Fruit fly (Drosophila melanogaster): Measurements from ENCODE around the gene msl-1.

The msl-1 gene

dm6 chr2L:18732760-18733530, 44.3 kb upstream of the msl-1 start (continued):
- TF ChIP-seq CG13287 (GFP tag; IDR thresholded peaks at IDR 0.05; ENCODE audit: partially characterized antibody) (peak; percentile 26), CG33213 (GFP tag; optimal IDR thresholded peaks at IDR 0.05) (no peak), dmrt11E (tag; optimal IDR thresholded peaks at IDR 0.05) (peak; percentile 24), Bgb (GFP tag; IDR thresholded peaks at IDR 0.05; ENCODE audit: partially characterized antibody) (peak; percentile 36; the same call in 1 of the 2 replicates), lilli (GFP tag; optimal IDR thresholded peaks at IDR 0.05) (no peak), nom (GFP tag; optimal IDR thresholded peaks at IDR 0.05) (peak; percentile 25), CG11560 (tag; IDR thresholded peaks at IDR 0.05) (no peak), CG7839 (tag; optimal IDR thresholded peaks at IDR 0.05) (no peak), Hr3 (GFP tag; optimal IDR thresholded peaks at IDR 0.05) (no peak), CG32767 (GFP tag; IDR thresholded peaks at IDR 0.05) (no peak), gcm (GFP tag; optimal IDR thresholded peaks at IDR 0.05) (peak; percentile 17), emc (GFP tag; optimal IDR thresholded peaks at IDR 0.05) (no peak), chinmo (GFP tag; IDR thresholded peaks at IDR 0.05; ENCODE audit: partially characterized antibody) (peak; percentile 97), pum (GFP tag; optimal IDR thresholded peaks at IDR 0.05) (no peak), ci (GFP tag; IDR thresholded peaks at IDR 0.05) (0 out of 3 replicates have a peak, but pooled peaks have one; percentile 46), CG12769 (tag; optimal IDR thresholded peaks at IDR 0.05) (peak; percentile 24), vvl (GFP tag; IDR thresholded peaks at IDR 0.05) (0 out of 2 replicates have a peak, but pooled peaks have one; percentile 17), CG2202 (tag; optimal IDR thresholded peaks at IDR 0.05) (no peak), CG6791 (GFP tag; IDR thresholded peaks at IDR 0.05; ENCODE audit: partially characterized antibody) (0 out of 3 replicates have a peak, but pooled peaks have one; percentile 18), ara (GFP tag; IDR thresholded peaks at IDR 0.05) (0 out of 2 replicates have a peak, but pooled peaks have one; percentile 5), CG2712 (tag; optimal IDR thresholded peaks at IDR 0.05) (peak; percentile 14), Stat92E (GFP tag; optimal IDR thresholded peaks at IDR 0.05) (no peak), sens (GFP tag) (peak; percentile 77), ATbp (GFP tag; optimal IDR thresholded peaks at IDR 0.05) (no peak), hb (GFP tag; IDR thresholded peaks at IDR 0.05; ENCODE audit: partially characterized antibody) (no peak), sd (tag; optimal IDR thresholded peaks at IDR 0.05) (peak; percentile 88), CG3281 (GFP tag; optimal IDR thresholded peaks at IDR 0.05) (no peak), gem (tag; optimal IDR thresholded peaks at IDR 0.05) (peak; percentile 17), CG2199 (GFP tag; IDR thresholded peaks at IDR 0.05) (peak; percentile 86; the same call in 2 of the 3 replicates), CG30431 (GFP tag; optimal IDR thresholded peaks at IDR 0.05) (no peak), CG10959 (GFP tag; IDR thresholded peaks at IDR 0.05) (no peak), Med (GFP tag) (peak; percentile 54), Nf-YC (tag; optimal IDR thresholded peaks at IDR 0.05) (peak; percentile 57), HLHmδ (GFP tag; optimal IDR thresholded peaks at IDR 0.05) (peak; percentile 37), chm (GFP tag; IDR thresholded peaks at IDR 0.05) (peak; percentile 47)

DNA sequence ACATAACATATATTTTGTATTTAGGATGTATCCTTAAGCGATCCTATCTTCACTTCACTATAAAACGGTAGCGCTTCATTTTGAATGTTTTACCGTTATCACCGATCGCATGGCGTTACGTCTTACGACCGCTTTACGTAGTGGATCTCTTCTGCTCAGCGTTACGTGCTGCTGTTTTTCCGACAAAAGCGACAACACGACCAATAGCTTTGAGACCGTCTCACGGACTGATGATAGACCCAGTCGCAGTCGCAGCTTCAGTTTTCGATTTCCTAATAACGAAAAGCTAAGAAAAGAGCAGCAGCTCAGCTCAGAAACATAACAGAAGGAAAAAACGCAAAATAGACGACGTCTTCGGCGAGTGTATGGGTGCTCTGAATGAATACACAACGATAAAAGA, 43.7 kb upstream of the msl-1 start, which contains the start of gene CG10348:
Gene CG10348, minus strand, starts transcription at position 234 of the 400 bp plus-strand sequence.
- TF ChIP-seq Abd-B (GFP tag; optimal IDR thresholded peaks at IDR 0.05) (no peak), CG18262 (tag; optimal IDR thresholded peaks at IDR 0.05) (no peak), CG15011 (GFP tag; optimal IDR thresholded peaks at IDR 0.05) (no peak), zf30C (GFP tag; optimal IDR thresholded peaks at IDR 0.05) (peak; percentile 43), Jarid2 (GFP tag; optimal IDR thresholded peaks at IDR 0.05) (peak; percentile 55), CrebB (tag; optimal IDR thresholded peaks at IDR 0.05) (no peak), CG17361 (GFP tag; IDR thresholded peaks at IDR 0.05) (no peak), lbe (GFP tag; optimal IDR thresholded peaks at IDR 0.05) (no peak), slp2 (GFP tag; optimal IDR thresholded peaks at IDR 0.05) (no peak), CG1024 (GFP tag; IDR thresholded peaks at IDR 0.05) (no peak), h (optimal IDR thresholded peaks at IDR 0.05) (no peak), CG2199 (GFP tag; IDR thresholded peaks at IDR 0.05) (no peak; the same call in 2 of the 3 replicates), Lhr (GFP tag; optimal IDR thresholded peaks at IDR 0.05) (no peak), CG14014 (GFP tag; IDR thresholded peaks at IDR 0.05) (no peak), CHES-1-like (GFP tag; optimal IDR thresholded peaks at IDR 0.05) (no peak), crol (GFP tag; IDR thresholded peaks at IDR 0.05) (0 out of 2 replicates have a peak, but pooled peaks have one; percentile 5)
